Worm (Caenorhabditis elegans) whole organism, L4 larva: ENCODE measurements around the gene umps-1.

ENCODE experiments used
- F26F4.8 ChIP-seq: fragments of 200-800 bp; sonication (Bioruptor generic); conservative IDR thresholded peaks from 2 replicates; pipeline ENCODE4 v1.3.6; 2022; ENCODE audit warnings: missing genetic modification characterization, missing compliant biosample characterization
- F37D6.2 ChIP-seq: sonication (generic microtip); optimal IDR thresholded peaks from 2 replicates; lab custom pipeline; 2016; ENCODE audit warnings: mild to moderate bottlenecking, missing genetic modification characterization, missing compliant biosample characterization
- F44E2.7 ChIP-seq: fragments of 200-800 bp; sonication (Bioruptor generic); IDR thresholded peaks from 2 replicates; pipeline ENCODE4 v2.1.2; 2022; ENCODE audit warnings: missing genetic modification characterization, missing compliant biosample characterization
- F49E8.2 ChIP-seq: sonication (generic microtip); optimal IDR thresholded peaks from 2 replicates; lab custom pipeline; 2016; ENCODE audit warnings: missing compliant biosample characterization, mild to moderate bottlenecking, missing genetic modification characterization, borderline replicate concordance
- R02D3.7 ChIP-seq: fragments of 150-350 bp; sonication (generic microtip); optimal IDR thresholded peaks from 3 replicates; lab custom pipeline; 2014; ENCODE audit warnings: missing biosample characterization, missing genetic modification characterization
- ZK337.2 ChIP-seq: fragments of 200-800 bp; sonication (Bioruptor generic); IDR thresholded peaks from 2 replicates; pipeline ENCODE4 v1.3.6; 2022; ENCODE audit warnings: missing genetic modification reagents, missing genetic modification characterization, missing compliant biosample characterization
- aha-1 ChIP-seq: fragments of 150-350 bp; peaks from one replicate; lab custom pipeline; 2014; ENCODE audit warnings: missing biosample characterization, missing genetic modification characterization
- ama-1 ChIP-seq: fragments of 150-350 bp; optimal IDR thresholded peaks from 2 replicates; lab custom pipeline; 2014; ENCODE audit warnings: inconsistent platforms, mixed read lengths
- ceh-32 ChIP-seq: sonication (generic microtip); optimal IDR thresholded peaks from 2 replicates; lab custom pipeline; 2016; ENCODE audit warnings: mild to moderate bottlenecking, missing genetic modification characterization, missing compliant biosample characterization; ENCODE audit not compliant: poor library complexity
- ceh-44 ChIP-seq: fragments of 200-800 bp; sonication (Bioruptor generic); IDR thresholded peaks from 2 replicates; pipeline ENCODE4 v1.3.6; 2022; ENCODE audit warnings: missing genetic modification reagents, missing genetic modification characterization, missing compliant biosample characterization
- daf-12 ChIP-seq: fragments of 150-350 bp; optimal IDR thresholded peaks from 2 replicates; lab custom pipeline; 2014; ENCODE audit warnings: missing biosample characterization, missing genetic modification reagents, missing genetic modification characterization
- daf-16 ChIP-seq, 3 experiments: sonication (generic microtip); optimal IDR thresholded peaks; 2 replicates each; lab custom pipeline; 2016 to 2017; ENCODE audit warnings: missing genetic modification characterization in 3 of 3, missing genetic modification reagents in 3 of 3, mild to moderate bottlenecking in 2 of 3, missing compliant biosample characterization in 2 of 3, missing biosample characterization in 1 of 3, moderate library complexity in 1 of 3
- daf-8 ChIP-seq: fragments of 200-800 bp; sonication (Bioruptor generic); IDR thresholded peaks from 2 replicates; pipeline ENCODE4 v1.3.6; 2022; ENCODE audit warnings: missing genetic modification characterization, missing compliant biosample characterization
- dmd-6 ChIP-seq: fragments of 200-800 bp; sonication (Bioruptor generic); IDR thresholded peaks from 2 replicates; pipeline ENCODE4 v1.3.6; 2022; ENCODE audit warnings: missing genetic modification reagents, missing genetic modification characterization, missing compliant biosample characterization
- dmd-9 ChIP-seq: fragments of 200-800 bp; sonication (Bioruptor generic); IDR thresholded peaks from 2 replicates; pipeline ENCODE4 v1.3.6; 2022; ENCODE audit warnings: missing genetic modification reagents, missing genetic modification characterization, missing compliant biosample characterization
- dpl-1 ChIP-seq: fragments of 150-350 bp; optimal IDR thresholded peaks from 2 replicates; lab custom pipeline; 2014; ENCODE audit warnings: missing biosample characterization, missing genetic modification reagents, missing genetic modification characterization
- duxl-1 ChIP-seq: sonication (generic microtip); optimal IDR thresholded peaks from 2 replicates; lab custom pipeline; 2016; ENCODE audit warnings: mild to moderate bottlenecking, missing genetic modification characterization, moderate library complexity, missing compliant biosample characterization; ENCODE audit not compliant: poor library complexity
- egl-27 ChIP-seq: sonication (generic microtip); optimal IDR thresholded peaks from 3 replicates; lab custom pipeline; 2017; ENCODE audit warnings: missing biosample characterization, missing genetic modification reagents, missing genetic modification characterization
- fkh-10 ChIP-seq: fragments of 150-350 bp; optimal IDR thresholded peaks from 2 replicates; lab custom pipeline; 2014; ENCODE audit warnings: missing biosample characterization, missing genetic modification reagents, missing genetic modification characterization
- fos-1 ChIP-seq: fragments of 150-350 bp; optimal IDR thresholded peaks from 2 replicates; lab custom pipeline; 2014; ENCODE audit warnings: missing biosample characterization, missing genetic modification characterization
- hlh-30 ChIP-seq: sonication (generic microtip); optimal IDR thresholded peaks from 2 replicates; lab custom pipeline; 2017; ENCODE audit warnings: antibody characterized with exemption, mild to moderate bottlenecking, missing genetic modification characterization, missing compliant biosample characterization; ENCODE audit not compliant: insufficient read depth
- lim-7 ChIP-seq: fragments of 200-800 bp; sonication (Bioruptor generic); IDR thresholded peaks from 2 replicates; pipeline ENCODE4 v1.3.6; 2022; ENCODE audit warnings: missing genetic modification characterization, missing compliant biosample characterization
- lin-39 ChIP-seq: fragments of 150-350 bp; optimal IDR thresholded peaks from 2 replicates; lab custom pipeline; 2014; ENCODE audit warnings: missing biosample characterization, missing genetic modification reagents, missing genetic modification characterization
- lsy-2 ChIP-seq, 2 experiments: fragments of 150-350 bp in 1 of 2; sonication (generic microtip) in 1 of 2; optimal IDR thresholded peaks; 2 replicates each; lab custom pipeline; 2014 to 2017; ENCODE audit warnings: missing biosample characterization in 2 of 2, missing genetic modification characterization in 2 of 2
- madf-5 ChIP-seq, 2 experiments: fragments of 200-800 bp; sonication (Bioruptor generic); IDR thresholded peaks; 2 replicates each; pipeline ENCODE4 v1.3.6; 2022; ENCODE audit warnings: missing compliant biosample characterization in 2 of 2, missing genetic modification characterization in 2 of 2
- madf-9 ChIP-seq: fragments of 200-800 bp; sonication (Bioruptor generic); conservative IDR thresholded peaks from 2 replicates; pipeline ENCODE4 v1.3.6; 2022; ENCODE audit warnings: missing genetic modification reagents, missing genetic modification characterization, missing compliant biosample characterization
- mdl-1 ChIP-seq, 2 experiments: fragments of 150-350 bp in 1 of 2; sonication (generic microtip) in 1 of 2; optimal IDR thresholded peaks; 2 replicates each; lab custom pipeline; 2014 to 2017; ENCODE audit warnings: missing biosample characterization in 2 of 2, missing genetic modification characterization in 2 of 2
- mdt-29 ChIP-seq: fragments of 200-800 bp; sonication (Bioruptor generic); IDR thresholded peaks from 2 replicates; pipeline ENCODE4 v1.3.6; 2022; ENCODE audit warnings: missing genetic modification reagents, missing genetic modification characterization, missing compliant biosample characterization
- mep-1 ChIP-seq: fragments of 150-350 bp; sonication (generic microtip); optimal IDR thresholded peaks from 3 replicates; lab custom pipeline; 2014; ENCODE audit warnings: missing biosample characterization, missing genetic modification characterization
- mes-2 ChIP-seq: sonication (generic microtip); optimal IDR thresholded peaks from 2 replicates; lab custom pipeline; 2016; ENCODE audit warnings: missing genotype, mild to moderate bottlenecking, missing genetic modification characterization, missing compliant biosample characterization; ENCODE audit not compliant: poor library complexity, severe bottlenecking
- nhr-10 ChIP-seq: fragments of 150-350 bp; optimal IDR thresholded peaks from 2 replicates; lab custom pipeline; 2014; ENCODE audit warnings: missing biosample characterization, missing genetic modification characterization
- nhr-102 ChIP-seq: sonication (generic microtip); optimal IDR thresholded peaks from 2 replicates; lab custom pipeline; 2016; ENCODE audit warnings: mild to moderate bottlenecking, missing genetic modification characterization, moderate library complexity, missing compliant biosample characterization
- nhr-11 ChIP-seq: fragments of 150-350 bp; optimal IDR thresholded peaks from 2 replicates; lab custom pipeline; 2014; ENCODE audit warnings: missing biosample characterization, missing genetic modification characterization
- nhr-28 ChIP-seq: fragments of 150-350 bp; optimal IDR thresholded peaks from 2 replicates; lab custom pipeline; 2014; ENCODE audit warnings: missing biosample characterization, missing genetic modification characterization
- nhr-48 ChIP-seq: sonication (generic microtip); optimal IDR thresholded peaks from 2 replicates; lab custom pipeline; 2016; ENCODE audit warnings: mild to moderate bottlenecking, missing genetic modification characterization, missing compliant biosample characterization
- nhr-77 ChIP-seq: fragments of 150-350 bp; optimal IDR thresholded peaks from 2 replicates; lab custom pipeline; 2014; ENCODE audit warnings: missing biosample characterization, missing genetic modification characterization
- pha-4 ChIP-seq, 2 experiments: fragments of 150-350 bp in 1 of 2; fragments of 200-800 bp in 1 of 2; sonication (Bioruptor generic) in 1 of 2; IDR thresholded peaks in 1 of 2; optimal IDR thresholded peaks in 1 of 2; 2 replicates each; pipeline versions ENCODE4 v1.3.6 to Lab custom; 2014 to 2022; ENCODE audit warnings: missing genetic modification characterization in 2 of 2, missing genetic modification reagents in 2 of 2, missing biosample characterization in 1 of 2, missing compliant biosample characterization in 1 of 2
- pqm-1 ChIP-seq: sonication (generic microtip); optimal IDR thresholded peaks from 2 replicates; lab custom pipeline; 2017; ENCODE audit warnings: missing biosample characterization, missing genetic modification characterization
- saeg-2 ChIP-seq: fragments of 200-800 bp; sonication (Bioruptor generic); IDR thresholded peaks from 2 replicates; pipeline ENCODE4 v1.3.6; 2022; ENCODE audit warnings: missing genetic modification reagents, missing genetic modification characterization, missing compliant biosample characterization
- sdz-12 ChIP-seq: fragments of 200-800 bp; sonication (Bioruptor generic); optimal IDR thresholded peaks from 2 replicates; lab custom pipeline; 2018; ENCODE audit warnings: mild to moderate bottlenecking, missing genetic modification characterization, missing compliant biosample characterization
- spr-3 ChIP-seq: fragments of 200-800 bp; sonication (Bioruptor generic); optimal IDR thresholded peaks from 2 replicates; lab custom pipeline; 2018; ENCODE audit warnings: mild to moderate bottlenecking, missing genetic modification characterization, missing compliant biosample characterization
- unc-39 ChIP-seq: sonication (generic microtip); optimal IDR thresholded peaks from 2 replicates; lab custom pipeline; 2017; ENCODE audit warnings: missing biosample characterization, missing genetic modification characterization
- zip-11 ChIP-seq: fragments of 200-800 bp; sonication (Bioruptor generic); IDR thresholded peaks from 2 replicates; pipeline ENCODE4 v1.3.6; 2022; ENCODE audit warnings: missing genetic modification characterization, missing compliant biosample characterization
- ztf-7 ChIP-seq: fragments of 150-350 bp; optimal IDR thresholded peaks from 2 replicates; lab custom pipeline; 2014; ENCODE audit warnings: missing biosample characterization, missing genetic modification characterization

umps-1 gene

ce11 chrIII:10355382-10355781 is 2.1 kb downstream of the umps-1 start, which contains the start of gene spp-1 (continued):
- no peak for TF ChIP-seq pha-4 (GFP tag; IDR thresholded peaks at IDR 0.05; lab: Robert Waterston, UW)
- TF ChIP-seq pha-4 (tag; optimal IDR thresholded peaks at IDR 0.05; lab: Kevin White, UChicago) = no peak
- TF ChIP-seq spr-3 (GFP tag; lab: Kevin White, UChicago) = no peak
- no peak for TF ChIP-seq ceh-32 (tag; lab: Kevin White, UChicago)
- no peak for TF ChIP-seq fos-1 (tag; lab: Kevin White, UChicago)
- TF ChIP-seq pqm-1 (tag; lab: Kevin White, UChicago) = peak; percentile 86
- no peak for TF ChIP-seq egl-27 (tag; lab: Kevin White, UChicago)
- no peak for TF ChIP-seq dmd-9 (GFP tag; lab: Robert Waterston, UW)
- TF ChIP-seq F49E8.2 (tag; lab: Kevin White, UChicago) = no peak
- peak; percentile 43 for TF ChIP-seq hlh-30 (tag; lab: Kevin White, UChicago)
- TF ChIP-seq madf-5 (GFP tag; IDR thresholded peaks at IDR 0.05; lab: Robert Waterston, UW) = no peak
- TF ChIP-seq F44E2.7 = no peak
- no peak for TF ChIP-seq F37D6.2
- no peak for TF ChIP-seq saeg-2
- TF ChIP-seq lsy-2 (tag; optimal IDR thresholded peaks at IDR 0.05; lab: Kevin White, UChicago) = peak in 1 of 2 experiments; percentile 30
- TF ChIP-seq mdt-29 = no peak
- TF ChIP-seq daf-8 (GFP tag; lab: Robert Waterston, UW) = no peak
- TF ChIP-seq ceh-44 (GFP tag; lab: Robert Waterston, UW) = no peak
- TF ChIP-seq nhr-28 (tag; lab: Kevin White, UChicago) = peak; percentile 58
- peak; percentile 76 for TF ChIP-seq aha-1 (tag; lab: Kevin White, UChicago)
- TF ChIP-seq nhr-11 (tag; lab: Kevin White, UChicago) = no peak
- no peak for TF ChIP-seq daf-12 (tag; lab: Kevin White, UChicago)
- peak in 1 of 2 experiments; percentile 13 for TF ChIP-seq mdl-1 (tag; optimal IDR thresholded peaks at IDR 0.05; lab: Kevin White, UChicago)
- no peak for TF ChIP-seq daf-16 (GFP tag; optimal IDR thresholded peaks at IDR 0.05; lab: Kevin White, UChicago)
- peak; percentile 87 for TF ChIP-seq daf-16 (tag; optimal IDR thresholded peaks at IDR 0.05; lab: Kevin White, UChicago)
- TF ChIP-seq mes-2 = peak; percentile 27
- TF ChIP-seq R02D3.7 = no peak
- no peak for TF ChIP-seq fkh-10 (GFP tag; lab: Kevin White, UChicago)
- peak; percentile 22 for TF ChIP-seq nhr-102 (tag; lab: Kevin White, UChicago)
- TF ChIP-seq ZK337.2 (GFP tag; lab: Robert Waterston, UW) = no peak
- TF ChIP-seq nhr-10 = peak; percentile 17
- peak; percentile 57 for TF ChIP-seq nhr-48 (tag; lab: Kevin White, UChicago)
- TF ChIP-seq sdz-12 (GFP tag; lab: Kevin White, UChicago) = no peak
- TF ChIP-seq lim-7 (GFP tag; lab: Robert Waterston, UW) = no peak
- peak; percentile 67 for TF ChIP-seq dmd-6 (GFP tag; lab: Robert Waterston, UW)
- TF ChIP-seq mep-1 (tag; lab: Kevin White, UChicago) = peak; percentile 41
- no peak for TF ChIP-seq madf-9 (GFP tag; lab: Robert Waterston, UW)
- no peak for TF ChIP-seq F26F4.8 (GFP tag; lab: Robert Waterston, UW)
- TF ChIP-seq zip-11 (GFP tag; lab: Robert Waterston, UW) = no peak
- TF ChIP-seq ztf-7 (tag; lab: Kevin White, UChicago) = no peak
- TF ChIP-seq unc-39 (tag; lab: Kevin White, UChicago) = no peak
- TF ChIP-seq dpl-1 (GFP tag; lab: Kevin White, UChicago) = no peak
- no peak for TF ChIP-seq lin-39
- TF ChIP-seq ama-1 = peak; percentile 81
- TF ChIP-seq duxl-1 = no peak
- TF ChIP-seq nhr-77 = peak; percentile 4
